Fruit fly (Drosophila melanogaster): ENCODE measurements around the gene Svil.

- TF ChIP-seq Dif (GFP tag; optimal IDR thresholded peaks at IDR 0.05; ENCODE audit: partially characterized antibody) (peak; percentile 42), OdsH (GFP tag; optimal IDR thresholded peaks at IDR 0.05) (peak; percentile 91), jim (GFP tag; optimal IDR thresholded peaks at IDR 0.05) (no peak), GATAd (GFP tag; optimal IDR thresholded peaks at IDR 0.05) (no peak), Abd-B (GFP tag; optimal IDR thresholded peaks at IDR 0.05) (no peak), Myc (optimal IDR thresholded peaks at IDR 0.05) (no peak), Mio (GFP tag; optimal IDR thresholded peaks at IDR 0.05) (no peak), pan (optimal IDR thresholded peaks at IDR 0.05) (no peak), dsf (GFP tag; optimal IDR thresholded peaks at IDR 0.05; ENCODE audit: borderline replicate concordance) (peak; percentile 42), psq (GFP tag; optimal IDR thresholded peaks at IDR 0.05) (peak; percentile 93)
Measured at dm6 chr3L:2417399-2418040, 40.1 kb downstream of the Svil start.
